Worm (Caenorhabditis elegans) whole organism, L4/young adult: ENCODE data around the gene W02C12.2.

Source experiments
- W03F9.2 ChIP-seq: fragments of 150-350 bp; optimal IDR thresholded peaks from 2 replicates; lab custom pipeline; 2014; ENCODE audit warnings: missing biosample characterization, missing genetic modification characterization
- dao-5 ChIP-seq: sonication (generic microtip); optimal IDR thresholded peaks from 2 replicates; lab custom pipeline; 2016; ENCODE audit warnings: missing genotype, missing genetic modification characterization, moderate library complexity, missing compliant biosample characterization
- him-1 ChIP-seq: sonication (generic microtip); optimal IDR thresholded peaks from 2 replicates; lab custom pipeline; 2016; ENCODE audit warnings: missing genotype, missing genetic modification reagents, missing genetic modification characterization, missing compliant biosample characterization

The W02C12.2 gene

DNA sequence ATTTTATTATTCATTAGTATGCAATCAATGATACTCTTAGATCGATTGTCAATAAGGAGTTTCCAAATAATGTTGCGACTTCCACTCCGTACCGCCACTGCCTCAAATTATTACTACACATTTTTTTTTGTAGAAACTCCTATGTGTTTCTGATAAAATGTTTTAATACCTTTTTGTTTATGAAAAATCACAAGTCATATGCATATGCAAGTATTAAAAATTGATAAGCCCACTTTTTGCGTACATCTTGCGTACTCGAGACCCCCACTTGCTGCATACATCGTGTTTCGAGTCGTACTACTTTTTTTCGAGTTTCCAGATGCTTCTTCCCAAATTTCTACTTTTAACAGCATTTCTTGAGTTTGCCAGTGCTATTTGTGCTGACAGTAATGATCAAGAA is 42.8 kb downstream of the W02C12.2 start, which contains the start of gene clec-76:
TSS of gene clec-76 (plus strand) at position 234 of the 400 bp plus-strand sequence.
- TF ChIP-seq dao-5 (tag; lab: Kevin White, UChicago) (no peak), him-1 (tag; lab: Kevin White, UChicago) (no peak), W03F9.2 (no peak)

- TF ChIP-seq W03F9.2 (no peak), dao-5 (tag; lab: Kevin White, UChicago) (no peak), him-1 (tag; lab: Kevin White, UChicago) (no peak)
Observed at ce11 chrIV:3963498-3963897, 44.3 kb downstream of the W02C12.2 start.

ce11 chrIV:3962584-3962983 is 45.2 kb downstream of the W02C12.2 start, which contains the start of gene Y46C8AM.1:
TSS of gene Y46C8AM.1 (plus strand) at chrIV:3962884.
- TF ChIP-seq him-1 (tag; lab: Kevin White, UChicago) (no peak), dao-5 (tag; lab: Kevin White, UChicago) (no peak), W03F9.2 (no peak)

ce11 chrIV:3960396-3960795 is 47.4 kb downstream of the W02C12.2 start, which contains the start of gene clec-75:
TSS of gene clec-75 (plus strand) at chrIV:3960734.
- TF ChIP-seq him-1 (tag; lab: Kevin White, UChicago) = no peak
- TF ChIP-seq W03F9.2 = no peak
- no peak for TF ChIP-seq dao-5 (tag; lab: Kevin White, UChicago)

DNA sequence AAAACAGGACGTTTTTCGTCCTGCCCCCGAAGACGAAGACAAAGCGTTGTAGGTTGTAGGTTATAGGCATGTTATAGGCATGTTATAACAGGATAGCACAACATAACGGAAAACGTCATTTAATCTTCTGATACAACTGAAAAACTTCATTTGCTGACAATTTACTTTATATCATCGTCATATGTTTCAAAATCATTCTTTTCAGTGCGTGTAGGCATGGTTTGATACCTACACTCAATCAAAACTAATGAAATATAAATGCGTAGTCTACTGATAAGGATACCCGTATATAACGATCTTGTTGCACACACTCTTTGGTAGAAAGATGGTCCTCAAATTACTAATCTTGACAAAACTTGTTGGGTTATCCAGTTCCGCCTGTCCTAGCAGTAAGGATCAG is 51.1 kb downstream of the W02C12.2 start, which contains the start of gene clec-74:
TSS of gene clec-74 (plus strand) at position 301 of the 400 bp plus-strand sequence.
- TF ChIP-seq W03F9.2 (no peak), him-1 (tag; lab: Kevin White, UChicago) (no peak), dao-5 (tag; lab: Kevin White, UChicago) (no peak)

DNA sequence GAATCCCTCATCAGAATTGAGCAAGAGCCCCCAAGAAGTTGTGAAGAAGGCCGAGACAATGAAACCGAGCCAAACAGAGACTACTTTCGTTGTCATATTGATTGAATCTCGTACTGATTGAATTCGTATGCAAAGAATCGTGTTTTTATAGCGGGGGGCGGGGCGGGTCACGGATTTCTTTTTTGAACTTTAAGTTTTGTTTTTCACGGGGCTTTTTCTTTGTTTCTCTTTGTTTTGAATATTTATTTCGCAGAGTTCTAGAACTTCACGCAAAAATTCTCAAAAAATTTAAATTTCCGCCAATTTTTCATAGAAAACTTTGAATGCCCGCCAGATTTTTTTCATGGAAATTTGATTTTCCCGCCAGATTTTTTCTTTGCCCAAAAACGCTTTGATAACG is 51.7 kb downstream of the W02C12.2 start, which contains the start of gene clec-73:
TSS of gene clec-73 (minus strand) at position 101 of the 400 bp plus-strand sequence.
- no peak for TF ChIP-seq him-1 (tag; lab: Kevin White, UChicago)
- TF ChIP-seq dao-5 (tag; lab: Kevin White, UChicago) = no peak
- TF ChIP-seq W03F9.2 = no peak
